Worm (Caenorhabditis elegans): ENCODE results near the gene F40G9.18.

ce11 chrIII:188426-188888 lies 19.1 kb upstream of the F40G9.18 start, which contains the start of gene ubc-20:
- TF ChIP-seq sem-2 (GFP tag; optimal IDR thresholded peaks at IDR 0.05) (no peak), snpc-4 (tag; optimal IDR thresholded peaks at IDR 0.05) (no peak), ztf-11 (tag; optimal IDR thresholded peaks at IDR 0.05) (no peak), nhr-237 (tag; optimal IDR thresholded peaks at IDR 0.05) (peak; percentile 31), elt-1 (tag; optimal IDR thresholded peaks at IDR 0.05; ENCODE audit: borderline replicate concordance, insufficient read depth) (no peak), lin-13 (tag; optimal IDR thresholded peaks at IDR 0.05) (no peak), nhr-76 (tag; optimal IDR thresholded peaks at IDR 0.05) (no peak), cnd-1 (tag; optimal IDR thresholded peaks at IDR 0.05) (no peak), pha-4 (tag; optimal IDR thresholded peaks at IDR 0.05) (no peak), unc-39 (tag; optimal IDR thresholded peaks at IDR 0.05) (no peak), mab-5 (tag; optimal IDR thresholded peaks at IDR 0.05) (no peak), nhr-28 (tag; optimal IDR thresholded peaks at IDR 0.05) (no peak)

Measured in whole organism, mixed stage, embryonic.